Fruit fly (Drosophila melanogaster) whole organism, embryonic: Measurements from ENCODE around the gene dsf.

Source experiments
- BEAF-32 ChIP-seq: fragments of 200-800 bp; sonication (Bioruptor generic); optimal IDR thresholded peaks from 3 replicates; lab custom pipeline; 2017; ENCODE audit warnings: missing biosample characterization, missing genetic modification characterization, mild to moderate bottlenecking, moderate library complexity, missing genetic modification reagents
- Blimp-1 ChIP-seq: fragments of 200-800 bp; sonication (Bioruptor generic); optimal IDR thresholded peaks from 3 replicates; lab custom pipeline; 2018; ENCODE audit warnings: missing biosample characterization, missing genetic modification characterization, mild to moderate bottlenecking, moderate library complexity, missing genetic modification reagents
- BtbVII ChIP-seq: fragments of 200-800 bp; sonication (Bioruptor generic); optimal IDR thresholded peaks from 3 replicates; lab custom pipeline; 2017; ENCODE audit warnings: missing biosample characterization, mild to moderate bottlenecking, missing genetic modification characterization
- CG10274 ChIP-seq: fragments of 200-800 bp; sonication (Bioruptor generic); optimal IDR thresholded peaks from 3 replicates; lab custom pipeline; 2017; ENCODE audit warnings: missing biosample characterization, mild to moderate bottlenecking, missing genetic modification characterization
- CG10321 ChIP-seq: fragments of 200-800 bp; sonication (Bioruptor generic); IDR thresholded peaks from 2 replicates; pipeline ENCODE4 v1.3.6; 2022; ENCODE audit warnings: missing biosample characterization, missing genetic modification characterization
- CG11398 ChIP-seq: fragments of 200-800 bp; sonication (Bioruptor generic); optimal IDR thresholded peaks from 2 replicates; lab custom pipeline; 2016; ENCODE audit warnings: missing biosample characterization, missing genetic modification characterization
- CG13624 ChIP-seq: fragments of 200-800 bp; sonication (Bioruptor generic); optimal IDR thresholded peaks from 2 replicates; lab custom pipeline; 2016; ENCODE audit warnings: missing biosample characterization, missing genetic modification characterization
- CG15514 ChIP-seq: fragments of 200-800 bp; sonication (Bioruptor generic); optimal IDR thresholded peaks from 3 replicates; lab custom pipeline; 2017; ENCODE audit warnings: missing biosample characterization, missing genetic modification characterization, mild to moderate bottlenecking, moderate library complexity, missing genetic modification reagents
- CG16779 ChIP-seq: fragments of 200-800 bp; sonication (Bioruptor generic); IDR thresholded peaks from 2 replicates; pipeline ENCODE4 v1.3.6; 2022; ENCODE audit warnings: missing biosample characterization, missing genetic modification characterization
- CG17385 ChIP-seq: fragments of 200-800 bp; sonication (Bioruptor generic); optimal IDR thresholded peaks from 3 replicates; lab custom pipeline; 2018; ENCODE audit warnings: missing biosample characterization, mild to moderate bottlenecking, missing genetic modification characterization
- CG30403 ChIP-seq: fragments of 200-800 bp; sonication (Bioruptor generic); optimal IDR thresholded peaks from 3 replicates; lab custom pipeline; 2016; ENCODE audit warnings: missing biosample characterization, missing genetic modification characterization
- CG33213 ChIP-seq: fragments of 200-800 bp; sonication (Bioruptor generic); optimal IDR thresholded peaks from 3 replicates; lab custom pipeline; 2016; ENCODE audit warnings: missing biosample characterization, missing genetic modification characterization
- CG8478 ChIP-seq: fragments of >200 bp; optimal IDR thresholded peaks from 2 replicates; lab custom pipeline; 2018
- CG9817 ChIP-seq: fragments of 200-800 bp; sonication (Bioruptor generic); optimal IDR thresholded peaks from 2 replicates; lab custom pipeline; 2018; ENCODE audit warnings: missing biosample characterization, mild to moderate bottlenecking, missing genetic modification characterization, moderate library complexity
- D19B ChIP-seq: fragments of 200-800 bp; sonication (Bioruptor generic); optimal IDR thresholded peaks from 2 replicates; lab custom pipeline; 2017; ENCODE audit warnings: missing biosample characterization, mild to moderate bottlenecking, missing genetic modification characterization
- Dip2 ChIP-seq: fragments of 200-800 bp; sonication (Bioruptor generic); IDR thresholded peaks from 2 replicates; pipeline ENCODE4 v1.3.6; 2022; ENCODE audit warnings: missing biosample characterization, missing genetic modification characterization
- Dip3 ChIP-seq: fragments of 200-800 bp; sonication (Bioruptor generic); optimal IDR thresholded peaks from 3 replicates; lab custom pipeline; 2016; ENCODE audit warnings: missing biosample characterization, missing genetic modification characterization
- Fer3 ChIP-seq: fragments of 200-800 bp; sonication (Bioruptor generic); optimal IDR thresholded peaks from 2 replicates; lab custom pipeline; 2018; ENCODE audit warnings: missing biosample characterization, mild to moderate bottlenecking, missing genetic modification characterization, moderate library complexity
- HmgZ ChIP-seq: fragments of 200-800 bp; sonication (Bioruptor generic); optimal IDR thresholded peaks from 2 replicates; lab custom pipeline; 2018; ENCODE audit warnings: missing biosample characterization, mild to moderate bottlenecking, missing genetic modification characterization
- Hr39 ChIP-seq: fragments of >200 bp; optimal IDR thresholded peaks from 2 replicates; lab custom pipeline; 2017
- Hsf ChIP-seq: fragments of 200-800 bp; sonication (Bioruptor generic); optimal IDR thresholded peaks from 3 replicates; lab custom pipeline; 2016; ENCODE audit warnings: missing biosample characterization, missing genetic modification characterization
- Kr ChIP-seq: fragments of 200-800 bp; sonication (Bioruptor generic); optimal IDR thresholded peaks from 2 replicates; lab custom pipeline; 2017; ENCODE audit warnings: missing biosample characterization, mild to moderate bottlenecking, missing genetic modification characterization
- Med ChIP-seq: fragments of 200-800 bp; sonication (Bioruptor generic); peaks from one replicate; lab custom pipeline; 2016; ENCODE audit warnings: missing biosample characterization, missing genetic modification characterization, mild to moderate bottlenecking, inconsistent platforms, moderate library complexity
- Meics ChIP-seq: fragments of 200-800 bp; sonication (Bioruptor generic); optimal IDR thresholded peaks from 2 replicates; lab custom pipeline; 2017; ENCODE audit warnings: missing biosample characterization, mild to moderate bottlenecking, missing genetic modification characterization
- Nf-YA ChIP-seq: fragments of 200-800 bp; sonication (Bioruptor generic); IDR thresholded peaks from 2 replicates; pipeline ENCODE4 v1.3.6; 2022; ENCODE audit warnings: missing biosample characterization, missing genetic modification characterization
- Nf-YC ChIP-seq: fragments of 200-800 bp; optimal IDR thresholded peaks from 3 replicates; lab custom pipeline; 2019; ENCODE audit warnings: missing biosample characterization, mild to moderate bottlenecking, missing genetic modification characterization, moderate library complexity
- Side ChIP-seq: fragments of 200-800 bp; sonication (Bioruptor generic); optimal IDR thresholded peaks from 2 replicates; lab custom pipeline; 2016; ENCODE audit warnings: missing biosample characterization, missing genetic modification characterization
- aop ChIP-seq: fragments of 200-800 bp; sonication (Bioruptor generic); IDR thresholded peaks from 2 replicates; pipeline ENCODE4 v1.3.6; 2022; ENCODE audit warnings: missing biosample characterization, missing genetic modification characterization
- bcd ChIP-seq: fragments of 200-800 bp; sonication (Bioruptor generic); optimal IDR thresholded peaks from 2 replicates; lab custom pipeline; 2017; ENCODE audit warnings: missing biosample characterization, mild to moderate bottlenecking, missing genetic modification characterization
- bsh ChIP-seq, 2 experiments: fragments of 200-800 bp; sonication (Bioruptor generic); optimal IDR thresholded peaks; 2 replicates each; lab custom pipeline; 2017 to 2018; ENCODE audit warnings: mild to moderate bottlenecking in 2 of 2, missing biosample characterization in 2 of 2, missing genetic modification characterization in 2 of 2, moderate library complexity in 1 of 2
- chif ChIP-seq, 2 experiments: fragments of 200-800 bp; sonication (Bioruptor generic); optimal IDR thresholded peaks; 3 replicates each; lab custom pipeline; 2016; ENCODE audit warnings: missing biosample characterization in 2 of 2, missing genetic modification characterization in 2 of 2
- chinmo ChIP-seq: fragments of 200-800 bp; sonication (Bioruptor generic); IDR thresholded peaks from 4 replicates; pipeline ENCODE4 v1.3.6; 2022; ENCODE audit warnings: missing biosample characterization, missing genetic modification characterization; ENCODE audit not compliant: partially characterized antibody
- chn ChIP-seq: fragments of 200-800 bp; sonication (Bioruptor generic); optimal IDR thresholded peaks from 2 replicates; lab custom pipeline; 2016; ENCODE audit warnings: missing biosample characterization, missing genetic modification characterization
- crc ChIP-seq: fragments of 200-800 bp; sonication (Bioruptor generic); optimal IDR thresholded peaks from 2 replicates; lab custom pipeline; 2016; ENCODE audit warnings: missing biosample characterization, missing genetic modification characterization
- crp ChIP-seq, 2 experiments: fragments of 200-800 bp; sonication (Bioruptor generic); optimal IDR thresholded peaks; 2 replicates in 1 of 2; 3 replicates in 1 of 2; lab custom pipeline; 2017; ENCODE audit warnings: missing biosample characterization in 2 of 2, missing genetic modification characterization in 2 of 2, mild to moderate bottlenecking in 1 of 2, moderate library complexity in 1 of 2
- dmrt99B ChIP-seq: fragments of 200-800 bp; sonication (Bioruptor generic); optimal IDR thresholded peaks from 2 replicates; lab custom pipeline; 2018; ENCODE audit warnings: missing biosample characterization, mild to moderate bottlenecking, missing genetic modification characterization, moderate library complexity
- en ChIP-seq: fragments of 200-800 bp; sonication (Bioruptor generic); optimal IDR thresholded peaks from 2 replicates; lab custom pipeline; 2016; ENCODE audit warnings: missing biosample characterization, missing genetic modification characterization
- fu2 ChIP-seq: fragments of 200-800 bp; sonication (Bioruptor generic); optimal IDR thresholded peaks from 2 replicates; lab custom pipeline; 2016; ENCODE audit warnings: missing biosample characterization, missing genetic modification characterization
- gcm ChIP-seq: fragments of 200-800 bp; sonication (Bioruptor generic); optimal IDR thresholded peaks from 2 replicates; lab custom pipeline; 2019; ENCODE audit warnings: missing biosample characterization, mild to moderate bottlenecking, missing genetic modification characterization, moderate library complexity
- ind ChIP-seq: fragments of 200-800 bp; sonication (Bioruptor generic); optimal IDR thresholded peaks from 3 replicates; lab custom pipeline; 2016; ENCODE audit warnings: missing biosample characterization, missing genetic modification characterization
- jigr1 ChIP-seq: fragments of 200-800 bp; sonication (Bioruptor generic); IDR thresholded peaks from 3 replicates; pipeline ENCODE4 v1.3.6; 2022; ENCODE audit warnings: missing biosample characterization, missing genetic modification characterization
- kah ChIP-seq: fragments of 200-800 bp; sonication (Bioruptor generic); optimal IDR thresholded peaks from 2 replicates; lab custom pipeline; 2018; ENCODE audit warnings: missing biosample characterization, mild to moderate bottlenecking, missing genetic modification characterization
- kay ChIP-seq: fragments of 200-800 bp; sonication (Bioruptor generic); optimal IDR thresholded peaks from 2 replicates; lab custom pipeline; 2016; ENCODE audit warnings: missing biosample characterization, missing genetic modification characterization
- ken ChIP-seq: fragments of 200-800 bp; sonication (Bioruptor generic); IDR thresholded peaks from 3 replicates; pipeline ENCODE4 v1.3.6; 2022; ENCODE audit warnings: missing biosample characterization, missing genetic modification characterization
- lab ChIP-seq: fragments of 200-800 bp; sonication (Bioruptor generic); optimal IDR thresholded peaks from 3 replicates; lab custom pipeline; 2017; ENCODE audit warnings: missing biosample characterization, missing genetic modification characterization, mild to moderate bottlenecking, moderate library complexity, missing genetic modification reagents
- otp ChIP-seq: fragments of 200-800 bp; sonication (Bioruptor generic); IDR thresholded peaks from 3 replicates; pipeline ENCODE4, ENCODE4 v1.3.6; 2022; ENCODE audit warnings: missing biosample characterization, missing genetic modification characterization
- pb ChIP-seq: fragments of 200-800 bp; sonication (Bioruptor generic); optimal IDR thresholded peaks from 3 replicates; lab custom pipeline; 2016; ENCODE audit warnings: missing biosample characterization, missing genetic modification characterization
- sens ChIP-seq: fragments of 200-800 bp; sonication (Bioruptor generic); peaks from one replicate; lab custom pipeline; 2016; ENCODE audit warnings: missing biosample characterization, missing genetic modification characterization
- trem ChIP-seq: fragments of 200-800 bp; optimal IDR thresholded peaks from 3 replicates; lab custom pipeline; 2019; ENCODE audit warnings: missing biosample characterization, mild to moderate bottlenecking, missing genetic modification characterization, moderate library complexity
- usp ChIP-seq: fragments of >200 bp; optimal IDR thresholded peaks from 2 replicates; lab custom pipeline; 2017; ENCODE audit warnings: missing biosample characterization, missing genetic modification characterization
- wdn ChIP-seq: fragments of 200-800 bp; sonication (Bioruptor generic); IDR thresholded peaks from 2 replicates; pipeline ENCODE4 v1.3.6; 2022; ENCODE audit warnings: missing biosample characterization, missing genetic modification characterization
- zfh2 ChIP-seq: fragments of 200-800 bp; sonication (Bioruptor generic); optimal IDR thresholded peaks from 2 replicates; lab custom pipeline; 2016; ENCODE audit warnings: missing biosample characterization, missing genetic modification characterization

dsf gene

dm6 chr2L:5980862-5981432 lies 55.2 kb downstream of the dsf start, which contains the start of gene chic (continued):
- TF ChIP-seq bcd (no peak), Kr (no peak), Fer3 (tag; lab: Kevin White, UChicago) (peak; percentile 27), CG16779 (GFP tag; lab: Robert Waterston, UW) (no peak), Hsf (GFP tag; lab: Kevin White, UChicago) (peak; percentile 10), otp (GFP tag; lab: Robert Waterston, UW) (no peak), CG8478 (lab: Kevin White, UChicago) (peak; percentile 28), jigr1 (no peak), Nf-YA (GFP tag; lab: Robert Waterston, UW) (no peak), Meics (GFP tag; lab: Kevin White, UChicago) (peak; percentile 32), BEAF-32 (GFP tag; lab: Kevin White, UChicago) (peak; percentile 22), Hr39 (lab: Kevin White, UChicago) (no peak), CG9817 (peak; percentile 9), Nf-YC (peak; percentile 8), kay (GFP tag; lab: Kevin White, UChicago) (no peak), en (GFP tag; lab: Kevin White, UChicago) (peak; percentile 10), crc (peak; percentile 6), chif (GFP tag; optimal IDR thresholded peaks at IDR 0.05; lab: Kevin White, UChicago) (no peak), bsh (GFP tag; optimal IDR thresholded peaks at IDR 0.05; lab: Kevin White, UChicago) (peak in 1 of 2 experiments; percentile 19), ind (GFP tag; lab: Kevin White, UChicago) (peak; percentile 26), dmrt99B (tag; lab: Kevin White, UChicago) (peak; percentile 12), Med (GFP tag; lab: Kevin White, UChicago) (peak; percentile 79), trem (tag; lab: Kevin White, UChicago) (peak; percentile 41), aop (GFP tag; lab: Robert Waterston, UW) (no peak), kah (GFP tag; lab: Kevin White, UChicago) (no peak), Side (GFP tag; lab: Kevin White, UChicago) (peak; percentile 40), CG10274 (no peak), zfh2 (GFP tag; lab: Kevin White, UChicago) (peak; percentile 36), lab (GFP tag; lab: Kevin White, UChicago) (peak; percentile 23), gcm (no peak), CG10321 (no peak), CG11398 (GFP tag; lab: Kevin White, UChicago) (peak; percentile 7), usp (GFP tag; lab: Kevin White, UChicago) (no peak), fu2 (peak; percentile 0), Dip2 (GFP tag; lab: Robert Waterston, UW) (no peak), CG13624 (GFP tag; lab: Kevin White, UChicago) (no peak), crp (GFP tag; optimal IDR thresholded peaks at IDR 0.05; lab: Kevin White, UChicago) (no peak), ken (GFP tag; lab: Robert Waterston, UW) (no peak), D19B (GFP tag; lab: Kevin White, UChicago) (no peak), wdn (GFP tag; lab: Robert Waterston, UW) (no peak), CG17385 (GFP tag; lab: Kevin White, UChicago) (no peak), CG33213 (GFP tag; lab: Kevin White, UChicago) (peak; percentile 48), HmgZ (peak; percentile 48), sens (GFP tag; lab: Kevin White, UChicago) (peak; percentile 64), Dip3 (no peak), CG30403 (GFP tag; lab: Kevin White, UChicago) (peak; percentile 6), BtbVII (GFP tag; lab: Kevin White, UChicago) (no peak), chinmo (GFP tag; lab: Robert Waterston, UW) (no peak), Blimp-1 (GFP tag; lab: Kevin White, UChicago) (no peak), CG15514 (GFP tag; lab: Kevin White, UChicago) (peak; percentile 63), pb (GFP tag; lab: Kevin White, UChicago) (no peak), chn (GFP tag; lab: Kevin White, UChicago) (no peak)
